Fruit fly (Drosophila melanogaster) whole organism, embryonic: ENCODE data around the gene fz4.
A peak's percentile ranks its signal among the peaks of the same experiment; 100 is the strongest.

Experiments
- Antp ChIP-seq: fragments of 200-800 bp; sonication (Bioruptor generic); optimal IDR thresholded peaks from 3 replicates; lab custom pipeline; 2016; ENCODE audit warnings: missing biosample characterization, missing genetic modification characterization
- Bdp1 ChIP-seq: fragments of 200-800 bp; sonication (Bioruptor generic); optimal IDR thresholded peaks from 3 replicates; lab custom pipeline; 2016; ENCODE audit warnings: missing biosample characterization, missing genetic modification characterization
- CG10366 ChIP-seq: fragments of 200-800 bp; sonication (Bioruptor generic); IDR thresholded peaks from 2 replicates; pipeline ENCODE4 v1.3.6; 2022; ENCODE audit warnings: missing biosample characterization, missing genetic modification characterization
- CG10431 ChIP-seq: fragments of 200-800 bp; sonication (Bioruptor generic); optimal IDR thresholded peaks from 3 replicates; lab custom pipeline; 2018; ENCODE audit warnings: missing biosample characterization, mild to moderate bottlenecking, missing genetic modification characterization
- CG11247 ChIP-seq: fragments of 200-800 bp; sonication (Bioruptor generic); IDR thresholded peaks from 2 replicates; pipeline ENCODE4 v1.3.6; 2022; ENCODE audit warnings: missing biosample characterization, missing genetic modification characterization
- CG12155 ChIP-seq: fragments of 200-800 bp; sonication (Bioruptor generic); optimal IDR thresholded peaks from 3 replicates; lab custom pipeline; 2016; ENCODE audit warnings: missing biosample characterization, missing genetic modification characterization
- CG12391 ChIP-seq: fragments of 200-800 bp; sonication (Bioruptor generic); optimal IDR thresholded peaks from 3 replicates; lab custom pipeline; 2018; ENCODE audit warnings: missing biosample characterization, mild to moderate bottlenecking, missing genetic modification characterization, moderate library complexity
- CG13287 ChIP-seq: fragments of 200-800 bp; sonication (Bioruptor generic); IDR thresholded peaks from 2 replicates; pipeline ENCODE4 v1.3.6; 2022; ENCODE audit warnings: missing biosample characterization, missing genetic modification characterization; ENCODE audit not compliant: partially characterized antibody
- CG13424 ChIP-seq: fragments of 200-800 bp; sonication (Bioruptor generic); optimal IDR thresholded peaks from 2 replicates; lab custom pipeline; 2019; ENCODE audit warnings: missing biosample characterization, mild to moderate bottlenecking, missing genetic modification characterization, moderate library complexity
- CG15514 ChIP-seq: fragments of 200-800 bp; sonication (Bioruptor generic); optimal IDR thresholded peaks from 3 replicates; lab custom pipeline; 2017; ENCODE audit warnings: missing biosample characterization, missing genetic modification characterization, mild to moderate bottlenecking, moderate library complexity, missing genetic modification reagents
- CG16815 ChIP-seq: fragments of 200-800 bp; sonication (Bioruptor generic); optimal IDR thresholded peaks from 3 replicates; lab custom pipeline; 2017; ENCODE audit warnings: missing biosample characterization, mild to moderate bottlenecking, missing genetic modification characterization
- CG17385 ChIP-seq: fragments of 200-800 bp; sonication (Bioruptor generic); optimal IDR thresholded peaks from 3 replicates; lab custom pipeline; 2018; ENCODE audit warnings: missing biosample characterization, mild to moderate bottlenecking, missing genetic modification characterization
- CG1792 ChIP-seq: fragments of 200-800 bp; sonication (Bioruptor generic); optimal IDR thresholded peaks from 2 replicates; lab custom pipeline; 2016; ENCODE audit warnings: missing biosample characterization, missing genetic modification characterization
- CG18011 ChIP-seq: fragments of 200-800 bp; sonication (Bioruptor generic); optimal IDR thresholded peaks from 2 replicates; lab custom pipeline; 2017; ENCODE audit warnings: missing biosample characterization, missing genetic modification characterization, mild to moderate bottlenecking, moderate library complexity, missing genotype
- CG2129 ChIP-seq: fragments of 200-800 bp; sonication (Bioruptor generic); IDR thresholded peaks from 2 replicates; pipeline ENCODE4 v1.3.6; 2022; ENCODE audit warnings: missing biosample characterization, missing genetic modification characterization; ENCODE audit not compliant: partially characterized antibody
- CG34422 ChIP-seq: fragments of 200-800 bp; sonication (Bioruptor generic); IDR thresholded peaks from 3 replicates; pipeline ENCODE4 v1.3.6; 2022; ENCODE audit warnings: missing biosample characterization, missing genetic modification characterization
- CG4707 ChIP-seq: fragments of 200-800 bp; sonication (Bioruptor generic); optimal IDR thresholded peaks from 2 replicates; lab custom pipeline; 2018; ENCODE audit warnings: missing biosample characterization, mild to moderate bottlenecking, missing genetic modification characterization, moderate library complexity
- CG6175 ChIP-seq: fragments of 200-800 bp; sonication (Bioruptor generic); IDR thresholded peaks from 3 replicates; pipeline ENCODE4 v1.3.6; 2022; ENCODE audit warnings: missing biosample characterization, missing genetic modification characterization
- CG6689 ChIP-seq: fragments of 200-800 bp; sonication (Bioruptor generic); IDR thresholded peaks from 2 replicates; pipeline ENCODE4 v1.3.6; 2022; ENCODE audit warnings: missing biosample characterization, missing genetic modification characterization
- CG6813 ChIP-seq: fragments of 200-800 bp; sonication (Bioruptor generic); optimal IDR thresholded peaks from 2 replicates; lab custom pipeline; 2017; ENCODE audit warnings: missing biosample characterization, missing genetic modification characterization, mild to moderate bottlenecking, moderate library complexity, missing genetic modification reagents
- CG8944 ChIP-seq: fragments of 200-800 bp; sonication (Bioruptor generic); optimal IDR thresholded peaks from 3 replicates; lab custom pipeline; 2016; ENCODE audit warnings: missing biosample characterization, missing genetic modification characterization
- CG9797 ChIP-seq: fragments of 200-800 bp; sonication (Bioruptor generic); optimal IDR thresholded peaks from 3 replicates; lab custom pipeline; 2018; ENCODE audit warnings: missing biosample characterization, mild to moderate bottlenecking, missing genetic modification characterization
- CrebB ChIP-seq: fragments of 200-800 bp; sonication (Bioruptor generic); optimal IDR thresholded peaks from 3 replicates; lab custom pipeline; 2018; ENCODE audit warnings: missing biosample characterization, mild to moderate bottlenecking, missing genetic modification characterization
- D19A ChIP-seq: fragments of 200-800 bp; optimal IDR thresholded peaks from 3 replicates; lab custom pipeline; 2019; ENCODE audit warnings: missing biosample characterization, mild to moderate bottlenecking, missing genetic modification characterization, moderate library complexity
- Dad ChIP-seq: fragments of 200-800 bp; sonication (Bioruptor generic); optimal IDR thresholded peaks from 3 replicates; lab custom pipeline; 2016; ENCODE audit warnings: missing biosample characterization, missing genetic modification characterization
- Ets65A ChIP-seq: fragments of 200-800 bp; sonication (Bioruptor generic); peaks from one replicate; lab custom pipeline; 2016; ENCODE audit warnings: missing biosample characterization, missing genetic modification characterization
- GATAe ChIP-seq: fragments of 200-800 bp; sonication (Bioruptor generic); conservative IDR thresholded peaks from 2 replicates; pipeline ENCODE4 v1.3.6; 2022; ENCODE audit warnings: missing biosample characterization, missing genetic modification characterization
- H15 ChIP-seq: fragments of 200-800 bp; sonication (Bioruptor generic); IDR thresholded peaks from 3 replicates; pipeline ENCODE4 v1.3.6; 2022; ENCODE audit warnings: missing biosample characterization, missing genetic modification characterization
- Hr3 ChIP-seq: fragments of 200-800 bp; sonication (Bioruptor generic); optimal IDR thresholded peaks from 3 replicates; lab custom pipeline; 2016; ENCODE audit warnings: missing biosample characterization, missing genetic modification characterization
- Jarid2 ChIP-seq: fragments of 200-800 bp; sonication (Bioruptor generic); optimal IDR thresholded peaks from 3 replicates; lab custom pipeline; 2017; ENCODE audit warnings: mild to moderate bottlenecking, missing biosample characterization, missing genetic modification reagents, missing genetic modification characterization
- NfI ChIP-seq: fragments of 200-800 bp; sonication (Bioruptor generic); optimal IDR thresholded peaks from 3 replicates; lab custom pipeline; 2018; ENCODE audit warnings: missing biosample characterization, mild to moderate bottlenecking, missing genetic modification characterization, moderate library complexity
- Scr ChIP-seq: fragments of 200-800 bp; sonication (Bioruptor generic); IDR thresholded peaks from 2 replicates; pipeline ENCODE4 v1.3.6; 2022; ENCODE audit warnings: missing biosample characterization, missing genetic modification characterization; ENCODE audit not compliant: partially characterized antibody
- ac ChIP-seq: fragments of 200-800 bp; sonication (Bioruptor generic); optimal IDR thresholded peaks from 3 replicates; lab custom pipeline; 2017; ENCODE audit warnings: missing biosample characterization, mild to moderate bottlenecking, missing genetic modification characterization
- chinmo ChIP-seq: fragments of 200-800 bp; sonication (Bioruptor generic); IDR thresholded peaks from 4 replicates; pipeline ENCODE4 v1.3.6; 2022; ENCODE audit warnings: missing biosample characterization, missing genetic modification characterization; ENCODE audit not compliant: partially characterized antibody
- chm ChIP-seq: fragments of 200-800 bp; sonication (Bioruptor generic); IDR thresholded peaks from 2 replicates; pipeline ENCODE4 v1.3.6; 2022; ENCODE audit warnings: missing biosample characterization, missing genetic modification characterization
- cwo ChIP-seq: fragments of 200-800 bp; sonication (Bioruptor generic); optimal IDR thresholded peaks from 3 replicates; lab custom pipeline; 2017; ENCODE audit warnings: missing biosample characterization, missing genetic modification characterization, mild to moderate bottlenecking, moderate library complexity, missing genetic modification reagents
- ewg ChIP-seq: fragments of 200-800 bp; sonication (Bioruptor generic); optimal IDR thresholded peaks from 3 replicates; lab custom pipeline; 2017; ENCODE audit warnings: mild to moderate bottlenecking, missing biosample characterization, missing genetic modification reagents, missing genetic modification characterization
- fd96Cb ChIP-seq: fragments of 200-800 bp; sonication (Bioruptor generic); optimal IDR thresholded peaks from 2 replicates; lab custom pipeline; 2018; ENCODE audit warnings: missing biosample characterization, mild to moderate bottlenecking, missing genetic modification characterization, moderate library complexity
- gt ChIP-seq: fragments of 200-800 bp; sonication (Bioruptor generic); IDR thresholded peaks from 2 replicates; pipeline ENCODE4 v1.3.6; 2022; ENCODE audit warnings: missing biosample characterization, missing genetic modification characterization
- hth ChIP-seq: fragments of >200 bp; optimal IDR thresholded peaks from 2 replicates; lab custom pipeline; 2017; ENCODE audit warnings: inconsistent platforms
- kah ChIP-seq: fragments of 200-800 bp; sonication (Bioruptor generic); optimal IDR thresholded peaks from 2 replicates; lab custom pipeline; 2018; ENCODE audit warnings: missing biosample characterization, mild to moderate bottlenecking, missing genetic modification characterization
- mld ChIP-seq: fragments of 200-800 bp; sonication (Bioruptor generic); IDR thresholded peaks from 3 replicates; pipeline ENCODE4 v1.3.6; 2022; ENCODE audit warnings: missing biosample characterization, missing genetic modification characterization; ENCODE audit not compliant: partially characterized antibody
- nom ChIP-seq: fragments of 200-800 bp; sonication (Bioruptor generic); optimal IDR thresholded peaks from 2 replicates; lab custom pipeline; 2017; ENCODE audit warnings: missing biosample characterization, missing genetic modification characterization, mild to moderate bottlenecking, moderate library complexity, missing genetic modification reagents
- org-1 ChIP-seq: fragments of 200-800 bp; sonication (Bioruptor generic); optimal IDR thresholded peaks from 2 replicates; lab custom pipeline; 2017; ENCODE audit warnings: missing biosample characterization, missing genetic modification characterization
- p53 ChIP-seq: fragments of 200-800 bp; sonication (Bioruptor generic); optimal IDR thresholded peaks from 2 replicates; lab custom pipeline; 2016; ENCODE audit warnings: missing biosample characterization, missing genetic modification characterization
- repo ChIP-seq: fragments of 200-800 bp; sonication (Bioruptor generic); optimal IDR thresholded peaks from 2 replicates; lab custom pipeline; 2016; ENCODE audit warnings: missing biosample characterization, missing genetic modification characterization
- sr ChIP-seq: fragments of 200-800 bp; sonication (Bioruptor generic); IDR thresholded peaks from 3 replicates; pipeline ENCODE4 v1.3.6; 2022; ENCODE audit warnings: missing biosample characterization, missing genetic modification characterization
- stwl ChIP-seq: fragments of 200-800 bp; sonication (Bioruptor generic); optimal IDR thresholded peaks from 3 replicates; lab custom pipeline; 2018; ENCODE audit warnings: missing biosample characterization, mild to moderate bottlenecking, missing genetic modification characterization, moderate library complexity
- sug ChIP-seq: fragments of 200-800 bp; optimal IDR thresholded peaks from 2 replicates; lab custom pipeline; 2019; ENCODE audit warnings: missing biosample characterization, mild to moderate bottlenecking, missing genetic modification characterization, moderate library complexity
- toy ChIP-seq: fragments of 200-800 bp; sonication (Bioruptor generic); IDR thresholded peaks from 2 replicates; pipeline ENCODE4 v1.3.6; 2022; ENCODE audit warnings: missing biosample characterization, missing genetic modification characterization
- vvl ChIP-seq: fragments of 200-800 bp; sonication (Bioruptor generic); IDR thresholded peaks from 2 replicates; pipeline ENCODE4 v1.3.6; 2022; ENCODE audit warnings: missing biosample characterization, missing genetic modification characterization

The fz4 gene

DNA sequence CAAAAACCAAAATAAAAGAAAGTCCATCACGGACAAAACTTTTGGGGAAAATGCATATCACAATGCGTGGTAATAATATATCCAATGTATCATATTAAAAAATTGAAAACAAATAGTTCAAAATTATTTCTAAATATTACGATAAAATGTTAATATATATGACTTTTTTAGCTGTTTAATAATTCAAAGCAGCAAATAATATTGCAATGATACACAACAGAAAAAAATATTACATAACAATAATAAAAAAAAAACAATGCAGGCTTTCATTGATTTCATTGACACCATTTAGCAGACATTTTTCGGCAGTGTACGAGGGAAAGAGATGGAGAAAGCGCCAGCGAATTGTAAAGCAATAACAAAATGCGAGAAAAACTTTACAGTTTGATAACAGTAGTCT, 15.3 kb downstream of the fz4 start (continued):
- TF ChIP-seq GATAe (GFP tag; lab: Robert Waterston, UW) (no peak), D19A (tag; lab: Kevin White, UChicago) (peak; percentile 61), CrebB (tag; lab: Kevin White, UChicago) (no peak), vvl (GFP tag; lab: Robert Waterston, UW) (0 out of 2 replicates have a peak, but pooled peaks have one; percentile 25), CG15514 (GFP tag; lab: Kevin White, UChicago) (no peak), chinmo (GFP tag; lab: Robert Waterston, UW) (no peak), CG9797 (GFP tag; lab: Kevin White, UChicago) (no peak), nom (no peak), CG10366 (GFP tag; lab: Robert Waterston, UW) (peak; percentile 36), CG17385 (GFP tag; lab: Kevin White, UChicago) (peak; percentile 49), CG12391 (tag; lab: Kevin White, UChicago) (peak; percentile 55), gt (no peak), org-1 (no peak), CG18011 (GFP tag; lab: Kevin White, UChicago) (no peak), CG4707 (GFP tag; lab: Kevin White, UChicago) (peak; percentile 23), mld (no peak), sug (tag; lab: Kevin White, UChicago) (no peak), CG13287 (GFP tag; lab: Robert Waterston, UW) (no peak), CG16815 (GFP tag; lab: Kevin White, UChicago) (no peak), ewg (peak; percentile 31), CG12155 (GFP tag; lab: Kevin White, UChicago) (no peak), Antp (GFP tag; lab: Kevin White, UChicago) (no peak), CG10431 (no peak), CG8944 (GFP tag; lab: Kevin White, UChicago) (no peak), Dad (GFP tag; lab: Kevin White, UChicago) (no peak), stwl (tag; lab: Kevin White, UChicago) (no peak), Scr (GFP tag; lab: Robert Waterston, UW) (no peak), CG34422 (GFP tag; lab: Robert Waterston, UW) (no peak), ac (GFP tag; lab: Kevin White, UChicago) (no peak), cwo (no peak), hth (lab: Kevin White, UChicago) (no peak), p53 (GFP tag; lab: Kevin White, UChicago) (no peak), chm (GFP tag; lab: Robert Waterston, UW) (no peak), repo (GFP tag; lab: Kevin White, UChicago) (no peak), H15 (GFP tag; lab: Robert Waterston, UW) (no peak), Ets65A (GFP tag; lab: Kevin White, UChicago) (no peak), Hr3 (GFP tag; lab: Kevin White, UChicago) (peak; percentile 30), sr (GFP tag; lab: Robert Waterston, UW) (no peak), NfI (GFP tag; lab: Kevin White, UChicago) (no peak), CG6175 (GFP tag; lab: Robert Waterston, UW) (no peak), CG11247 (GFP tag; lab: Robert Waterston, UW) (no peak), Bdp1 (GFP tag; lab: Kevin White, UChicago) (no peak), fd96Cb (peak; percentile 59), kah (GFP tag; lab: Kevin White, UChicago) (no peak), CG6689 (GFP tag; lab: Robert Waterston, UW) (peak; percentile 28; the same call in 1 of the 2 replicates), CG6813 (GFP tag; lab: Kevin White, UChicago) (no peak), CG1792 (GFP tag; lab: Kevin White, UChicago) (no peak), toy (GFP tag; lab: Robert Waterston, UW) (no peak), CG2129 (GFP tag; lab: Robert Waterston, UW) (no peak), CG13424 (tag; lab: Kevin White, UChicago) (peak; percentile 36), Jarid2 (GFP tag; lab: Kevin White, UChicago) (no peak)
